Fruit fly (Drosophila melanogaster): ENCODE data around the gene sev.
A peak's percentile ranks its signal among the peaks of the same experiment; 100 is the strongest.

The sev gene

dm6 chrX:11081242-11081641 is 4.9 kb downstream of the sev start (continued):
- TF ChIP-seq inv (GFP tag; IDR thresholded peaks at IDR 0.05; ENCODE audit: partially characterized antibody) (no peak), vvl (GFP tag; IDR thresholded peaks at IDR 0.05) (peak; percentile 47; the same call in 1 of the 2 replicates), ac (GFP tag; optimal IDR thresholded peaks at IDR 0.05) (no peak), HmgD (GFP tag; optimal IDR thresholded peaks at IDR 0.05) (no peak), HHEX (GFP tag; optimal IDR thresholded peaks at IDR 0.05) (peak; percentile 27), CG2116 (GFP tag; optimal IDR thresholded peaks at IDR 0.05) (no peak), CG31224 (GFP tag; IDR thresholded peaks at IDR 0.05) (no peak), repo (GFP tag; optimal IDR thresholded peaks at IDR 0.05) (no peak), pros (GFP tag; optimal IDR thresholded peaks at IDR 0.05) (no peak), Sry-δ (GFP tag; optimal IDR thresholded peaks at IDR 0.05) (no peak), stwl (tag; optimal IDR thresholded peaks at IDR 0.05) (no peak), BEAF-32 (GFP tag; optimal IDR thresholded peaks at IDR 0.05) (no peak), CG8478 (optimal IDR thresholded peaks at IDR 0.05) (no peak), fd102C (GFP tag; optimal IDR thresholded peaks at IDR 0.05) (no peak), slbo (GFP tag; IDR thresholded peaks at IDR 0.05) (peak; percentile 57), CG1647 (GFP tag; optimal IDR thresholded peaks at IDR 0.05) (no peak), gro (GFP tag; optimal IDR thresholded peaks at IDR 0.05) (no peak), tll (GFP tag; optimal IDR thresholded peaks at IDR 0.05) (no peak), trh (GFP tag; optimal IDR thresholded peaks at IDR 0.05) (no peak), CG14710 (tag; optimal IDR thresholded peaks at IDR 0.05) (peak; percentile 20), CG4707 (GFP tag; optimal IDR thresholded peaks at IDR 0.05) (no peak), unc-4 (GFP tag; IDR thresholded peaks at IDR 0.05; ENCODE audit: partially characterized antibody) (no peak), CG6654 (GFP tag; optimal IDR thresholded peaks at IDR 0.05) (no peak), Bgb (GFP tag; IDR thresholded peaks at IDR 0.05; ENCODE audit: partially characterized antibody) (no peak), Lim3 (GFP tag; IDR thresholded peaks at IDR 0.05) (no peak), tap (tag; optimal IDR thresholded peaks at IDR 0.05) (no peak), CG4328 (GFP tag; optimal IDR thresholded peaks at IDR 0.05) (no peak), tin (GFP tag; optimal IDR thresholded peaks at IDR 0.05) (peak; percentile 34), dati (GFP tag; IDR thresholded peaks at IDR 0.05) (no peak), knrl (GFP tag; IDR thresholded peaks at IDR 0.05; ENCODE audit: partially characterized antibody) (no peak), gfzf (GFP tag; optimal IDR thresholded peaks at IDR 0.05) (no peak), CG17912 (GFP tag; optimal IDR thresholded peaks at IDR 0.05) (no peak), H15 (GFP tag; IDR thresholded peaks at IDR 0.05) (0 out of 3 replicates have a peak, but pooled peaks have one; percentile 22), Blimp-1 (GFP tag; optimal IDR thresholded peaks at IDR 0.05) (peak; percentile 47), ind (GFP tag; optimal IDR thresholded peaks at IDR 0.05) (peak; percentile 46), CG17186 (GFP tag; optimal IDR thresholded peaks at IDR 0.05) (no peak), dysf (GFP tag; IDR thresholded peaks at IDR 0.05) (peak; percentile 70), CG17361 (GFP tag; IDR thresholded peaks at IDR 0.05) (no peak; the same call in 2 of the 3 replicates), CG18764 (GFP tag; optimal IDR thresholded peaks at IDR 0.05) (no peak), PHDP (tag; optimal IDR thresholded peaks at IDR 0.05) (no peak), peb (GFP tag; IDR thresholded peaks at IDR 0.05) (0 out of 2 replicates have a peak, but pooled peaks have one; percentile 8), CG3838 (GFP tag; optimal IDR thresholded peaks at IDR 0.05) (no peak), jing (GFP tag; optimal IDR thresholded peaks at IDR 0.05) (no peak), CG2889 (GFP tag; IDR thresholded peaks at IDR 0.05) (no peak), CG30020 (tag; optimal IDR thresholded peaks at IDR 0.05) (no peak), Deaf1 (tag; optimal IDR thresholded peaks at IDR 0.05) (no peak), CG6689 (GFP tag; IDR thresholded peaks at IDR 0.05) (peak; percentile 58), Hmr (GFP tag; optimal IDR thresholded peaks at IDR 0.05) (peak; percentile 67), Oaz (GFP tag; IDR thresholded peaks at IDR 0.05) (no peak), Stat92E (GFP tag; optimal IDR thresholded peaks at IDR 0.05) (no peak), bbx (GFP tag; IDR thresholded peaks at IDR 0.05; ENCODE audit: partially characterized antibody) (no peak)
